Fruit fly (Drosophila melanogaster) whole organism: ENCODE measurements around the gene btl.

Source experiments
- Dll ChIP-seq: fragments of >200 bp; optimal IDR thresholded peaks from 2 replicates; lab custom pipeline; 2017
- EcR ChIP-seq, 2 experiments: fragments of >200 bp; optimal IDR thresholded peaks; 2 replicates each; lab custom pipeline; 2017; ENCODE audit warnings: missing biosample characterization in 2 of 2, missing genetic modification characterization in 2 of 2, missing genetic modification reagents in 2 of 2
- pan ChIP-seq: fragments of >200 bp; optimal IDR thresholded peaks from 2 replicates; lab custom pipeline; 2017
- usp ChIP-seq: fragments of >200 bp; optimal IDR thresholded peaks from 2 replicates; lab custom pipeline; 2017; ENCODE audit warnings: missing biosample characterization, missing genetic modification characterization, mixed read lengths

dm6 chr3L:14050944-14051548 lies 24.5 kb upstream of the btl start, which contains the start of gene CG6833:
- TF ChIP-seq EcR (GFP tag; optimal IDR thresholded peaks at IDR 0.05; lab: Kevin White, UChicago) (no peak), usp (GFP tag; lab: Kevin White, UChicago) (no peak), pan (lab: Kevin White, UChicago) (no peak), Dll (no peak)
